Worm (Caenorhabditis elegans) whole organism, young adult: Measurements from ENCODE around the gene F38A6.5.

ENCODE experiments used
- B0035.1 ChIP-seq: sonication (generic microtip); optimal IDR thresholded peaks from 2 replicates; lab custom pipeline; 2016; ENCODE audit warnings: missing genetic modification characterization, mild to moderate bottlenecking, missing compliant biosample characterization, missing genotype, missing genetic modification reagents
- B0261.1 ChIP-seq: sonication (generic microtip); optimal IDR thresholded peaks from 2 replicates; lab custom pipeline; 2016; ENCODE audit warnings: mild to moderate bottlenecking, missing genetic modification characterization, moderate library complexity, missing compliant biosample characterization
- F22D6.2 ChIP-seq: sonication (generic microtip); optimal IDR thresholded peaks from 2 replicates; lab custom pipeline; 2016; ENCODE audit warnings: mild to moderate bottlenecking, missing genetic modification characterization, missing compliant biosample characterization
- F39B2.1 ChIP-seq: fragments of 200-800 bp; sonication (Bioruptor generic); IDR thresholded peaks from 2 replicates; pipeline ENCODE4 v1.3.6; 2022; ENCODE audit warnings: missing genetic modification reagents, missing genetic modification characterization, missing compliant biosample characterization
- F49E8.2 ChIP-seq: sonication (generic microtip); optimal IDR thresholded peaks from 3 replicates; lab custom pipeline; 2017; ENCODE audit warnings: missing genetic modification characterization, mild to moderate bottlenecking, missing compliant biosample characterization, antibody characterized with exemption, moderate library complexity; ENCODE audit not compliant: insufficient read depth
- F52B5.7 ChIP-seq: sonication (generic microtip); optimal IDR thresholded peaks from 2 replicates; lab custom pipeline; 2016; ENCODE audit warnings: mild to moderate bottlenecking, missing genetic modification characterization, missing compliant biosample characterization
- F57C9.4 ChIP-seq: sonication (generic microtip); optimal IDR thresholded peaks from 2 replicates; lab custom pipeline; 2017; ENCODE audit warnings: mild to moderate bottlenecking, missing genetic modification characterization, missing compliant biosample characterization
- T07F8.4 ChIP-seq: sonication (generic microtip); optimal IDR thresholded peaks from 2 replicates; lab custom pipeline; 2016; ENCODE audit warnings: mild to moderate bottlenecking, missing genetic modification characterization, moderate library complexity, missing compliant biosample characterization
- Y53F4B.3 ChIP-seq: fragments of 200-800 bp; sonication (Bioruptor generic); IDR thresholded peaks from 2 replicates; pipeline ENCODE4 v1.3.6; 2022; ENCODE audit warnings: missing genetic modification reagents, missing genetic modification characterization, missing compliant biosample characterization
- Y53G8AR.9 ChIP-seq: fragments of 200-800 bp; sonication (Bioruptor generic); conservative IDR thresholded peaks from 2 replicates; pipeline ENCODE4 v1.3.6; 2022; ENCODE audit warnings: missing genetic modification reagents, missing genetic modification characterization, missing compliant biosample characterization
- Y67H2A.10 ChIP-seq: fragments of 200-800 bp; sonication (Bioruptor generic); conservative IDR thresholded peaks from 2 replicates; pipeline ENCODE4 v1.3.6; 2022; ENCODE audit warnings: missing genetic modification reagents, missing genetic modification characterization, missing compliant biosample characterization
- Y79H2A.3 ChIP-seq: fragments of 200-800 bp; sonication (Bioruptor generic); conservative IDR thresholded peaks from 2 replicates; pipeline ENCODE4 v1.3.6; 2022; ENCODE audit warnings: missing genetic modification reagents, missing genetic modification characterization, missing compliant biosample characterization
- ama-1 ChIP-seq, 3 experiments: fragments of 150-350 bp in 1 of 3; sonication (generic microtip) in 2 of 3; optimal IDR thresholded peaks; 2 replicates each; lab custom pipeline; 2014 to 2018; ENCODE audit warnings: missing biosample characterization in 2 of 3, missing genetic modification characterization in 2 of 3, missing genetic modification reagents in 2 of 3
- aptf-2 ChIP-seq: fragments of 200-800 bp; sonication (Bioruptor generic); conservative IDR thresholded peaks from 2 replicates; pipeline ENCODE4 v1.3.6; 2022; ENCODE audit warnings: missing genetic modification reagents, missing genetic modification characterization, missing compliant biosample characterization
- aptf-3 ChIP-seq: fragments of 200-800 bp; sonication (Bioruptor generic); IDR thresholded peaks from 2 replicates; pipeline ENCODE4 v1.3.6; 2022; ENCODE audit warnings: missing genetic modification characterization, missing compliant biosample characterization
- atf-7 ChIP-seq: sonication (generic microtip); optimal IDR thresholded peaks from 2 replicates; lab custom pipeline; 2017; ENCODE audit warnings: mild to moderate bottlenecking, missing genetic modification characterization, missing compliant biosample characterization
- athp-1 ChIP-seq: sonication (generic microtip); optimal IDR thresholded peaks from 2 replicates; lab custom pipeline; 2017; ENCODE audit warnings: mild to moderate bottlenecking, missing genetic modification characterization, missing compliant biosample characterization
- bed-1 ChIP-seq: fragments of 200-800 bp; sonication (Bioruptor generic); IDR thresholded peaks from 2 replicates; pipeline ENCODE4 v1.3.6; 2022; ENCODE audit warnings: missing genetic modification reagents, missing genetic modification characterization, missing compliant biosample characterization
- cebp-1 ChIP-seq, 2 experiments: fragments of 200-800 bp in 1 of 2; sonication (Bioruptor generic) in 1 of 2; sonication (generic microtip) in 1 of 2; IDR thresholded peaks in 1 of 2; optimal IDR thresholded peaks in 1 of 2; 2 replicates each; pipeline versions ENCODE4 v1.3.6 to Lab custom; 2017 to 2022; ENCODE audit warnings: missing compliant biosample characterization in 2 of 2, missing genetic modification characterization in 2 of 2, mild to moderate bottlenecking in 1 of 2, missing genetic modification reagents in 1 of 2, moderate library complexity in 1 of 2
- ceh-100 ChIP-seq: fragments of 200-800 bp; sonication (Bioruptor generic); IDR thresholded peaks from 2 replicates; pipeline ENCODE4 v1.3.6; 2022; ENCODE audit warnings: missing genetic modification reagents, missing genetic modification characterization, missing compliant biosample characterization
- ceh-27 ChIP-seq: fragments of 200-800 bp; sonication (Bioruptor generic); optimal IDR thresholded peaks from 2 replicates; lab custom pipeline; 2018; ENCODE audit warnings: mild to moderate bottlenecking, missing genetic modification characterization, moderate library complexity, missing compliant biosample characterization
- ceh-79 ChIP-seq: sonication (generic microtip); optimal IDR thresholded peaks from 2 replicates; lab custom pipeline; 2017; ENCODE audit warnings: mild to moderate bottlenecking, missing genetic modification characterization, missing compliant biosample characterization
- egl-18 ChIP-seq: fragments of 200-800 bp; sonication (Bioruptor generic); IDR thresholded peaks from 2 replicates; pipeline ENCODE4 v1.3.6; 2022; ENCODE audit warnings: missing genetic modification reagents, missing genetic modification characterization, missing compliant biosample characterization
- ekl-4 ChIP-seq: fragments of 200-800 bp; sonication (Bioruptor generic); IDR thresholded peaks from 2 replicates; pipeline ENCODE4 v1.3.6; 2022; ENCODE audit warnings: missing genetic modification reagents, missing genetic modification characterization, missing compliant biosample characterization
- hmg-1.2 ChIP-seq: fragments of 200-800 bp; sonication (Bioruptor generic); IDR thresholded peaks from 2 replicates; pipeline ENCODE4 v1.3.6; 2022; ENCODE audit warnings: missing genetic modification reagents, missing genetic modification characterization, missing compliant biosample characterization
- let-607 ChIP-seq, 2 experiments: fragments of 200-800 bp in 1 of 2; sonication (Bioruptor generic) in 1 of 2; sonication (generic microtip) in 1 of 2; optimal IDR thresholded peaks; 2 replicates each; lab custom pipeline; 2016 to 2018; ENCODE audit warnings: mild to moderate bottlenecking in 2 of 2, missing compliant biosample characterization in 2 of 2, missing genetic modification characterization in 2 of 2, moderate library complexity in 2 of 2, missing genotype in 1 of 2
- lin-40 ChIP-seq: sonication (generic microtip); optimal IDR thresholded peaks from 2 replicates; lab custom pipeline; 2016; ENCODE audit warnings: missing genetic modification characterization, mild to moderate bottlenecking, missing compliant biosample characterization, missing genotype, missing genetic modification reagents
- lsl-1 ChIP-seq: fragments of 200-800 bp; sonication (Bioruptor generic); optimal IDR thresholded peaks from 2 replicates; lab custom pipeline; 2018; ENCODE audit warnings: mild to moderate bottlenecking, missing genetic modification characterization, moderate library complexity, missing compliant biosample characterization
- madf-10 ChIP-seq: sonication (generic microtip); optimal IDR thresholded peaks from 2 replicates; lab custom pipeline; 2016; ENCODE audit warnings: mild to moderate bottlenecking, missing genetic modification characterization, missing compliant biosample characterization
- madf-3 ChIP-seq: fragments of 200-800 bp; sonication (Bioruptor generic); IDR thresholded peaks from 2 replicates; pipeline ENCODE4 v1.3.6; 2022; ENCODE audit warnings: missing genetic modification reagents, missing genetic modification characterization, missing compliant biosample characterization
- madf-8 ChIP-seq: fragments of 200-800 bp; sonication (Bioruptor generic); conservative IDR thresholded peaks from 2 replicates; pipeline ENCODE4 v1.3.6; 2022; ENCODE audit warnings: missing genetic modification reagents, missing genetic modification characterization, missing compliant biosample characterization
- mel-28 ChIP-seq: sonication (generic microtip); optimal IDR thresholded peaks from 2 replicates; lab custom pipeline; 2016; ENCODE audit warnings: borderline replicate concordance, mild to moderate bottlenecking, missing genetic modification characterization, missing compliant biosample characterization
- mes-4 ChIP-seq: sonication (generic microtip); optimal IDR thresholded peaks from 2 replicates; lab custom pipeline; 2016; ENCODE audit warnings: missing genotype, missing genetic modification characterization, missing compliant biosample characterization
- nhr-27 ChIP-seq: fragments of 200-800 bp; sonication (Bioruptor generic); optimal IDR thresholded peaks from 2 replicates; lab custom pipeline; 2018; ENCODE audit warnings: mild to moderate bottlenecking, missing genetic modification characterization, moderate library complexity, missing compliant biosample characterization
- nhr-90 ChIP-seq: sonication (generic microtip); optimal IDR thresholded peaks from 2 replicates; lab custom pipeline; 2016; ENCODE audit warnings: missing genotype, mild to moderate bottlenecking, missing genetic modification characterization, missing compliant biosample characterization
- rec-8 ChIP-seq, 2 experiments: sonication (generic microtip); optimal IDR thresholded peaks; 2 replicates each; lab custom pipeline; 2016; ENCODE audit warnings: mild to moderate bottlenecking in 2 of 2, missing genetic modification characterization in 2 of 2, missing genetic modification reagents in 2 of 2, missing genotype in 2 of 2, missing biosample characterization in 1 of 2, missing compliant biosample characterization in 1 of 2, moderate library complexity in 1 of 2
- sdz-38 ChIP-seq: sonication (generic microtip); optimal IDR thresholded peaks from 2 replicates; lab custom pipeline; 2016; ENCODE audit warnings: missing genotype, missing genetic modification characterization, missing compliant biosample characterization
- snpc-1.1 ChIP-seq: sonication (generic microtip); optimal IDR thresholded peaks from 2 replicates; lab custom pipeline; 2017; ENCODE audit warnings: missing genetic modification characterization, mild to moderate bottlenecking, missing compliant biosample characterization, antibody characterized with exemption, moderate library complexity, missing genotype, missing genetic modification reagents; ENCODE audit not compliant: insufficient read depth
- snpc-4 ChIP-seq, 5 experiments: fragments of 150-350 bp in 1 of 5; sonication (generic microtip) in 4 of 5; optimal IDR thresholded peaks; 2 replicates each; lab custom pipeline; 2014 to 2018; ENCODE audit warnings: missing genetic modification characterization in 5 of 5, missing biosample characterization in 3 of 5, antibody characterized with exemption in 2 of 5, mild to moderate bottlenecking in 2 of 5, missing compliant biosample characterization in 2 of 5, missing genotype in 2 of 5, moderate library complexity in 2 of 5, missing genetic modification reagents in 1 of 5
- somi-1 ChIP-seq: fragments of 200-800 bp; sonication (Bioruptor generic); optimal IDR thresholded peaks from 2 replicates; lab custom pipeline; 2018; ENCODE audit warnings: mild to moderate bottlenecking, missing genetic modification characterization, missing compliant biosample characterization
- unc-62 ChIP-seq: fragments of 150-350 bp; optimal IDR thresholded peaks from 2 replicates; lab custom pipeline; 2014; ENCODE audit warnings: missing biosample characterization, missing genetic modification reagents, missing genetic modification characterization
- xnd-1 ChIP-seq: sonication (generic microtip); optimal IDR thresholded peaks from 2 replicates; lab custom pipeline; 2016; ENCODE audit warnings: missing genotype, missing genetic modification reagents, missing genetic modification characterization, missing compliant biosample characterization
- ztf-22 ChIP-seq: fragments of 200-800 bp; sonication (Bioruptor generic); optimal IDR thresholded peaks from 2 replicates; lab custom pipeline; 2018; ENCODE audit warnings: mild to moderate bottlenecking, missing genetic modification characterization, moderate library complexity, missing compliant biosample characterization
- ztf-26 ChIP-seq: sonication (generic microtip); optimal IDR thresholded peaks from 2 replicates; lab custom pipeline; 2017; ENCODE audit warnings: missing genetic modification characterization, missing compliant biosample characterization
- ztf-3 ChIP-seq: fragments of 200-800 bp; sonication (Bioruptor generic); optimal IDR thresholded peaks from 2 replicates; lab custom pipeline; 2018; ENCODE audit warnings: mild to moderate bottlenecking, missing genetic modification characterization, missing compliant biosample characterization
- ztf-6 ChIP-seq: fragments of 200-800 bp; sonication (Bioruptor generic); IDR thresholded peaks from 2 replicates; pipeline ENCODE4 v1.3.6; 2022; ENCODE audit warnings: missing genetic modification reagents, missing genetic modification characterization, missing compliant biosample characterization

Gene F38A6.5

DNA sequence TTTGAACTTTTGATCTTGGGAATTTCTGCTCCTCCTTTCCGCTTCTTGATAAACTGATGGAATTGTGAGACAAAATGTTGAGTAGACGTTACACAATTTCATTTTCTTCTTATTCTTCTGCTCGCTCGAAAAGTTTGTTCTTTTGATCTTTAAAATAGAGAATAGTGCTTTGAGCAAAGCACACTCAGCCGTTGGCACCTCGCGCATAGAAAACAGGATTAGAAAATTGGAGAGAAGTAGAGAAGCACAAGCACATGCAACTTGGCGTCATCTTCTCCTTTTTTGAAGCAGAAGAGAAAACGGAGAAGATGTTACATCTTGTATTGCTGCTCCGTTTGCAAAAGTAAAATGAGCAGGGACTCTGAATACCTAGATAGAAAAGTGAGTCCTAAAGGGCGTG lies 8.6 kb upstream of the F38A6.5 start:
- no peak for TF ChIP-seq athp-1 (tag; lab: Kevin White, UChicago)
- no peak for TF ChIP-seq snpc-1.1 (tag; lab: Kevin White, UChicago)
- TF ChIP-seq ekl-4 (GFP tag; lab: Robert Waterston, UW) = no peak
- TF ChIP-seq Y79H2A.3 (GFP tag; lab: Robert Waterston, UW) = no peak
- no peak for TF ChIP-seq ztf-26 (tag; lab: Kevin White, UChicago)
- TF ChIP-seq mel-28 (tag; lab: Kevin White, UChicago) = no peak
- TF ChIP-seq unc-62 (GFP tag; lab: Kevin White, UChicago) = no peak
- no peak for TF ChIP-seq cebp-1 (GFP tag; IDR thresholded peaks at IDR 0.05; lab: Robert Waterston, UW)
- peak; percentile 22 for TF ChIP-seq cebp-1 (tag; optimal IDR thresholded peaks at IDR 0.05; lab: Kevin White, UChicago)
- no peak for TF ChIP-seq aptf-2 (GFP tag; lab: Robert Waterston, UW)
- no peak for TF ChIP-seq madf-3 (GFP tag; lab: Robert Waterston, UW)
- TF ChIP-seq nhr-27 = no peak
- TF ChIP-seq ztf-3 = no peak
- TF ChIP-seq lsl-1 (GFP tag; lab: Kevin White, UChicago) = no peak
- TF ChIP-seq egl-18 (GFP tag; lab: Robert Waterston, UW) = no peak
- TF ChIP-seq ztf-6 (GFP tag; lab: Robert Waterston, UW) = no peak
- no peak for TF ChIP-seq F57C9.4 (tag; lab: Kevin White, UChicago)
- TF ChIP-seq sdz-38 (tag; lab: Kevin White, UChicago) = no peak
- TF ChIP-seq F22D6.2 (tag; lab: Kevin White, UChicago) = no peak
- no peak for TF ChIP-seq hmg-1.2 (GFP tag; lab: Robert Waterston, UW)
- TF ChIP-seq xnd-1 (tag; lab: Kevin White, UChicago) = no peak
- TF ChIP-seq rec-8 (tag; optimal IDR thresholded peaks at IDR 0.05; lab: Kevin White, UChicago) = no peak
- TF ChIP-seq lin-40 (tag; lab: Kevin White, UChicago) = peak; percentile 31
- peak; percentile 25 for TF ChIP-seq atf-7 (tag; lab: Kevin White, UChicago)
- TF ChIP-seq F39B2.1 (GFP tag; lab: Robert Waterston, UW) = no peak
- TF ChIP-seq B0035.1 (tag; lab: Kevin White, UChicago) = no peak
- TF ChIP-seq madf-10 (tag; lab: Kevin White, UChicago) = peak; percentile 96
- no peak for TF ChIP-seq mes-4 (tag; lab: Kevin White, UChicago)
- peak in 1 of 2 experiments; percentile 12 for TF ChIP-seq let-607 (tag; optimal IDR thresholded peaks at IDR 0.05; lab: Kevin White, UChicago)
- no peak for TF ChIP-seq F52B5.7 (tag; lab: Kevin White, UChicago)
- no peak for TF ChIP-seq Y67H2A.10
- peak; percentile 5 for TF ChIP-seq somi-1 (GFP tag; lab: Kevin White, UChicago)
- TF ChIP-seq ztf-22 (GFP tag; lab: Kevin White, UChicago) = no peak
- no peak for TF ChIP-seq Y53F4B.3
- TF ChIP-seq Y53G8AR.9 (GFP tag; lab: Robert Waterston, UW) = no peak
- TF ChIP-seq ceh-100 (GFP tag; lab: Robert Waterston, UW) = no peak
- no peak for TF ChIP-seq nhr-90 (tag; lab: Kevin White, UChicago)
- no peak for TF ChIP-seq snpc-4 (GFP tag; optimal IDR thresholded peaks at IDR 0.05; lab: Kevin White, UChicago)
- no peak for TF ChIP-seq snpc-4 (tag; optimal IDR thresholded peaks at IDR 0.05; lab: Kevin White, UChicago)
- TF ChIP-seq B0261.1 (tag; lab: Kevin White, UChicago) = no peak
- TF ChIP-seq ceh-27 (GFP tag; lab: Kevin White, UChicago) = peak; percentile 11
- no peak for TF ChIP-seq ceh-79 (tag; lab: Kevin White, UChicago)
- TF ChIP-seq aptf-3 (GFP tag; lab: Robert Waterston, UW) = no peak
- no peak for TF ChIP-seq bed-1 (GFP tag; lab: Robert Waterston, UW)
- TF ChIP-seq T07F8.4 (tag; lab: Kevin White, UChicago) = no peak
- no peak for TF ChIP-seq madf-8 (GFP tag; lab: Robert Waterston, UW)
- TF ChIP-seq ama-1 (optimal IDR thresholded peaks at IDR 0.05; lab: Kevin White, UChicago) = no peak
- TF ChIP-seq ama-1 (GFP tag; optimal IDR thresholded peaks at IDR 0.05; lab: Kevin White, UChicago) = peak in 1 of 2 experiments; percentile 61
- TF ChIP-seq F49E8.2 (tag; lab: Kevin White, UChicago) = no peak
